Fruit fly (Drosophila melanogaster) whole organism, embryonic: ENCODE measurements around the gene swa.

Experiments used
- Antp ChIP-seq: fragments of 200-800 bp; sonication (Bioruptor generic); optimal IDR thresholded peaks from 3 replicates; lab custom pipeline; 2016; ENCODE audit warnings: missing biosample characterization, missing genetic modification characterization
- Asciz ChIP-seq: fragments of 200-800 bp; sonication (Bioruptor generic); optimal IDR thresholded peaks from 2 replicates; lab custom pipeline; 2017; ENCODE audit warnings: missing biosample characterization, mild to moderate bottlenecking, missing genetic modification characterization, missing genetic modification reagents
- Atf6 ChIP-seq: fragments of 200-800 bp; sonication (Bioruptor generic); IDR thresholded peaks from 2 replicates; pipeline ENCODE4 v1.3.6; 2022; ENCODE audit warnings: missing biosample characterization, missing genetic modification characterization
- BtbVII ChIP-seq: fragments of 200-800 bp; sonication (Bioruptor generic); optimal IDR thresholded peaks from 3 replicates; lab custom pipeline; 2017; ENCODE audit warnings: missing biosample characterization, mild to moderate bottlenecking, missing genetic modification characterization
- CG12155 ChIP-seq: fragments of 200-800 bp; sonication (Bioruptor generic); optimal IDR thresholded peaks from 3 replicates; lab custom pipeline; 2016; ENCODE audit warnings: missing biosample characterization, missing genetic modification characterization
- CG14014 ChIP-seq: fragments of 200-800 bp; sonication (Bioruptor generic); IDR thresholded peaks from 2 replicates; pipeline ENCODE4 v1.3.6; 2022; ENCODE audit warnings: missing biosample characterization, missing genetic modification characterization
- CG14710 ChIP-seq: fragments of 200-800 bp; sonication (Bioruptor generic); optimal IDR thresholded peaks from 3 replicates; lab custom pipeline; 2019; ENCODE audit warnings: missing biosample characterization, mild to moderate bottlenecking, missing genetic modification characterization, moderate library complexity
- CG17568 ChIP-seq: fragments of 200-800 bp; sonication (Bioruptor generic); optimal IDR thresholded peaks from 2 replicates; lab custom pipeline; 2018; ENCODE audit warnings: missing biosample characterization, mild to moderate bottlenecking, missing genetic modification characterization, moderate library complexity
- CG17802 ChIP-seq: fragments of 200-800 bp; sonication (Bioruptor generic); optimal IDR thresholded peaks from 2 replicates; lab custom pipeline; 2018; ENCODE audit warnings: missing biosample characterization, mild to moderate bottlenecking, missing genetic modification characterization, moderate library complexity
- CG1792 ChIP-seq: fragments of 200-800 bp; sonication (Bioruptor generic); optimal IDR thresholded peaks from 2 replicates; lab custom pipeline; 2016; ENCODE audit warnings: missing biosample characterization, missing genetic modification characterization
- CG3995 ChIP-seq: fragments of 200-800 bp; sonication (Bioruptor generic); optimal IDR thresholded peaks from 3 replicates; lab custom pipeline; 2016; ENCODE audit warnings: missing biosample characterization, missing genetic modification characterization
- CG4424 ChIP-seq: fragments of 200-800 bp; sonication (Bioruptor generic); optimal IDR thresholded peaks from 3 replicates; lab custom pipeline; 2016; ENCODE audit warnings: missing biosample characterization, missing genetic modification characterization
- CG4707 ChIP-seq: fragments of 200-800 bp; sonication (Bioruptor generic); optimal IDR thresholded peaks from 2 replicates; lab custom pipeline; 2018; ENCODE audit warnings: missing biosample characterization, mild to moderate bottlenecking, missing genetic modification characterization, moderate library complexity
- CG4820 ChIP-seq: fragments of 200-800 bp; sonication (Bioruptor generic); optimal IDR thresholded peaks from 3 replicates; lab custom pipeline; 2016; ENCODE audit warnings: missing biosample characterization, missing genetic modification characterization
- CG6272 ChIP-seq: fragments of 200-800 bp; sonication (Bioruptor generic); IDR thresholded peaks from 2 replicates; pipeline ENCODE4 v1.3.6; 2022; ENCODE audit warnings: missing biosample characterization, missing genetic modification characterization
- CG6654 ChIP-seq: fragments of 200-800 bp; sonication (Bioruptor generic); optimal IDR thresholded peaks from 2 replicates; lab custom pipeline; 2017; ENCODE audit warnings: missing biosample characterization, mild to moderate bottlenecking, missing genetic modification characterization
- CG6683 ChIP-seq: fragments of 200-800 bp; sonication (Bioruptor generic); optimal IDR thresholded peaks from 2 replicates; lab custom pipeline; 2017; ENCODE audit warnings: missing biosample characterization, mild to moderate bottlenecking, missing genetic modification characterization, missing genetic modification reagents
- CkIIα-i1 ChIP-seq: fragments of 200-800 bp; sonication (Bioruptor generic); IDR thresholded peaks from 2 replicates; pipeline ENCODE4 v1.3.6; 2022; ENCODE audit warnings: missing biosample characterization, missing genetic modification characterization
- Dbx ChIP-seq: fragments of 200-800 bp; sonication (Bioruptor generic); IDR thresholded peaks from 3 replicates; pipeline ENCODE4 v1.3.6; 2022; ENCODE audit warnings: missing biosample characterization, missing genetic modification characterization
- E2f2 ChIP-seq: fragments of 200-800 bp; sonication (Bioruptor generic); IDR thresholded peaks from 2 replicates; pipeline ENCODE4 v1.3.6; 2022; ENCODE audit warnings: missing biosample characterization, missing genetic modification characterization
- Elba2 ChIP-seq: fragments of 200-800 bp; sonication (Bioruptor generic); optimal IDR thresholded peaks from 3 replicates; lab custom pipeline; 2016; ENCODE audit warnings: missing biosample characterization, missing genetic modification characterization
- HHEX ChIP-seq: fragments of 200-800 bp; sonication (Bioruptor generic); optimal IDR thresholded peaks from 3 replicates; lab custom pipeline; 2017; ENCODE audit warnings: missing biosample characterization, mild to moderate bottlenecking, missing genetic modification characterization, missing genetic modification reagents
- Jarid2 ChIP-seq: fragments of 200-800 bp; sonication (Bioruptor generic); optimal IDR thresholded peaks from 3 replicates; lab custom pipeline; 2017; ENCODE audit warnings: mild to moderate bottlenecking, missing biosample characterization, missing genetic modification reagents, missing genetic modification characterization
- Max ChIP-seq: fragments of 200-800 bp; sonication (Bioruptor generic); optimal IDR thresholded peaks from 2 replicates; lab custom pipeline; 2016; ENCODE audit warnings: missing biosample characterization, mild to moderate bottlenecking, missing genetic modification characterization
- Scr ChIP-seq: fragments of 200-800 bp; sonication (Bioruptor generic); IDR thresholded peaks from 2 replicates; pipeline ENCODE4 v1.3.6; 2022; ENCODE audit warnings: missing biosample characterization, missing genetic modification characterization; ENCODE audit not compliant: partially characterized antibody
- Sin3A ChIP-seq: fragments of >200 bp; optimal IDR thresholded peaks from 2 replicates; lab custom pipeline; 2018
- Taf1 ChIP-seq: fragments of 200-800 bp; sonication (Bioruptor generic); IDR thresholded peaks from 2 replicates; pipeline ENCODE4 v1.3.6; 2022; ENCODE audit warnings: missing biosample characterization, missing genetic modification characterization
- abd-A ChIP-seq: fragments of 200-800 bp; sonication (Bioruptor generic); optimal IDR thresholded peaks from 3 replicates; lab custom pipeline; 2019; ENCODE audit warnings: missing biosample characterization, mild to moderate bottlenecking, missing genetic modification characterization, moderate library complexity
- amos ChIP-seq: fragments of 200-800 bp; sonication (Bioruptor generic); IDR thresholded peaks from 2 replicates; pipeline ENCODE4 v1.3.6; 2022; ENCODE audit warnings: missing biosample characterization, missing genetic modification characterization; ENCODE audit not compliant: partially characterized antibody
- bab2 ChIP-seq: fragments of 200-800 bp; sonication (Bioruptor generic); optimal IDR thresholded peaks from 2 replicates; lab custom pipeline; 2016; ENCODE audit warnings: missing biosample characterization, missing genetic modification characterization
- br ChIP-seq: fragments of >200 bp; optimal IDR thresholded peaks from 2 replicates; lab custom pipeline; 2017
- crp ChIP-seq, 2 experiments: fragments of 200-800 bp; sonication (Bioruptor generic); optimal IDR thresholded peaks; 2 replicates in 1 of 2; 3 replicates in 1 of 2; lab custom pipeline; 2017; ENCODE audit warnings: missing biosample characterization in 2 of 2, missing genetic modification characterization in 2 of 2, mild to moderate bottlenecking in 1 of 2, moderate library complexity in 1 of 2
- danr ChIP-seq: fragments of 200-800 bp; sonication (Bioruptor generic); IDR thresholded peaks from 2 replicates; pipeline ENCODE4 v1.3.6; 2022; ENCODE audit warnings: missing biosample characterization, missing genetic modification characterization
- emc ChIP-seq: fragments of 200-800 bp; sonication (Bioruptor generic); optimal IDR thresholded peaks from 2 replicates; lab custom pipeline; 2016; ENCODE audit warnings: missing biosample characterization, missing genetic modification characterization
- en ChIP-seq: fragments of 200-800 bp; sonication (Bioruptor generic); optimal IDR thresholded peaks from 2 replicates; lab custom pipeline; 2016; ENCODE audit warnings: missing biosample characterization, missing genetic modification characterization
- exex ChIP-seq: fragments of 200-800 bp; sonication (Bioruptor generic); optimal IDR thresholded peaks from 4 replicates; lab custom pipeline; 2018; ENCODE audit warnings: missing biosample characterization, mild to moderate bottlenecking, missing genetic modification characterization, moderate library complexity
- gfzf ChIP-seq: fragments of 200-800 bp; sonication (Bioruptor generic); optimal IDR thresholded peaks from 2 replicates; lab custom pipeline; 2016; ENCODE audit warnings: missing biosample characterization, mild to moderate bottlenecking, missing genetic modification characterization, moderate library complexity
- inv ChIP-seq: fragments of 200-800 bp; sonication (Bioruptor generic); IDR thresholded peaks from 2 replicates; pipeline ENCODE4 v1.3.6; 2022; ENCODE audit warnings: missing biosample characterization, missing genetic modification characterization; ENCODE audit not compliant: partially characterized antibody
- mam ChIP-seq: fragments of 200-800 bp; sonication (Bioruptor generic); optimal IDR thresholded peaks from 3 replicates; lab custom pipeline; 2016; ENCODE audit warnings: missing biosample characterization, missing genetic modification characterization
- mld ChIP-seq: fragments of 200-800 bp; sonication (Bioruptor generic); IDR thresholded peaks from 3 replicates; pipeline ENCODE4 v1.3.6; 2022; ENCODE audit warnings: missing biosample characterization, missing genetic modification characterization; ENCODE audit not compliant: partially characterized antibody
- p53 ChIP-seq: fragments of 200-800 bp; sonication (Bioruptor generic); optimal IDR thresholded peaks from 2 replicates; lab custom pipeline; 2016; ENCODE audit warnings: missing biosample characterization, missing genetic modification characterization
- pan ChIP-seq, 4 experiments: fragments of >200 bp in 3 of 4; fragments of 200-800 bp in 1 of 4; sonication (Bioruptor generic) in 1 of 4; optimal IDR thresholded peaks in 3 of 4; IDR thresholded peaks in 1 of 4; 2 replicates each; pipeline versions ENCODE4 v1.3.6 to Lab custom; 2017 to 2022; ENCODE audit warnings: missing biosample characterization in 2 of 4, missing genetic modification characterization in 2 of 4, mixed read lengths in 1 of 4
- phol ChIP-seq: fragments of 200-800 bp; sonication (Bioruptor generic); optimal IDR thresholded peaks from 3 replicates; lab custom pipeline; 2018; ENCODE audit warnings: missing biosample characterization, mild to moderate bottlenecking, missing genetic modification characterization, moderate library complexity
- rib ChIP-seq: fragments of 200-800 bp; sonication (Bioruptor generic); IDR thresholded peaks from 2 replicates; pipeline ENCODE4 v1.3.6; 2022; ENCODE audit warnings: missing biosample characterization, missing genetic modification characterization
- run ChIP-seq: fragments of 200-800 bp; sonication (Bioruptor generic); optimal IDR thresholded peaks from 3 replicates; lab custom pipeline; 2018; ENCODE audit warnings: missing biosample characterization, mild to moderate bottlenecking, missing genetic modification characterization
- scrt ChIP-seq: fragments of 200-800 bp; sonication (Bioruptor generic); optimal IDR thresholded peaks from 2 replicates; lab custom pipeline; 2018; ENCODE audit warnings: missing biosample characterization, mild to moderate bottlenecking, missing genetic modification characterization, moderate library complexity
- sd ChIP-seq: fragments of 200-800 bp; sonication (Bioruptor generic); optimal IDR thresholded peaks from 3 replicates; lab custom pipeline; 2018; ENCODE audit warnings: missing biosample characterization, mild to moderate bottlenecking, missing genetic modification characterization, moderate library complexity
- sens ChIP-seq: fragments of 200-800 bp; sonication (Bioruptor generic); peaks from one replicate; lab custom pipeline; 2016; ENCODE audit warnings: missing biosample characterization, missing genetic modification characterization
- wdn ChIP-seq: fragments of 200-800 bp; sonication (Bioruptor generic); IDR thresholded peaks from 2 replicates; pipeline ENCODE4 v1.3.6; 2022; ENCODE audit warnings: missing biosample characterization, missing genetic modification characterization
- wor ChIP-seq: fragments of 200-800 bp; sonication (Bioruptor generic); IDR thresholded peaks from 2 replicates; pipeline ENCODE4 v1.3.6; 2022; ENCODE audit warnings: missing biosample characterization, missing genetic modification characterization

Gene swa

dm6 chrX:6339970-6340548 lies 25.4 kb downstream of the swa start (continued):
- TF ChIP-seq sens (GFP tag; lab: Kevin White, UChicago) = peak; percentile 85
- peak; percentile 3 for TF ChIP-seq Antp (GFP tag; lab: Kevin White, UChicago)
- TF ChIP-seq run = no peak
- TF ChIP-seq CG6654 (GFP tag; lab: Kevin White, UChicago) = no peak
- TF ChIP-seq pan (optimal IDR thresholded peaks at IDR 0.05; lab: Kevin White, UChicago) = no peak
- peak in 1 of 2 experiments; percentile 65 for TF ChIP-seq pan (GFP tag; optimal IDR thresholded peaks at IDR 0.05 in 1 of 2, IDR thresholded peaks at IDR 0.05 in 1 of 2)
- TF ChIP-seq br (lab: Kevin White, UChicago) = no peak
- peak; percentile 75 for TF ChIP-seq abd-A (tag; lab: Kevin White, UChicago)
- TF ChIP-seq CG4820 = peak; percentile 19
- TF ChIP-seq CG6272 (GFP tag; lab: Robert Waterston, UW) = no peak
- no peak for TF ChIP-seq en (GFP tag; lab: Kevin White, UChicago)
- peak; percentile 34 for TF ChIP-seq Asciz
- TF ChIP-seq amos (GFP tag; lab: Robert Waterston, UW) = no peak
- no peak for TF ChIP-seq Elba2 (GFP tag; lab: Kevin White, UChicago)
- peak; percentile 54 for TF ChIP-seq scrt (GFP tag; lab: Kevin White, UChicago)
- no peak for TF ChIP-seq HHEX (GFP tag; lab: Kevin White, UChicago)
- peak; percentile 14 for TF ChIP-seq mam (GFP tag; lab: Kevin White, UChicago)
- TF ChIP-seq Scr (GFP tag; lab: Robert Waterston, UW) = no peak
- peak; percentile 57 for TF ChIP-seq phol (tag; lab: Kevin White, UChicago)
- peak; percentile 19 for TF ChIP-seq CG12155 (GFP tag; lab: Kevin White, UChicago)
- no peak for TF ChIP-seq wor (GFP tag; lab: Robert Waterston, UW)
- TF ChIP-seq CG3995 (GFP tag; lab: Kevin White, UChicago) = no peak
- TF ChIP-seq CG14014 (GFP tag; lab: Robert Waterston, UW) = peak; percentile 48; the same call in 1 of the 2 replicates
- no peak for TF ChIP-seq CG17568
- TF ChIP-seq inv (GFP tag; lab: Robert Waterston, UW) = no peak
- no peak for TF ChIP-seq gfzf (GFP tag; lab: Kevin White, UChicago)
- TF ChIP-seq mld = no peak
- peak; percentile 11 for TF ChIP-seq CG4424 (GFP tag; lab: Kevin White, UChicago)
- TF ChIP-seq emc (GFP tag; lab: Kevin White, UChicago) = no peak
- TF ChIP-seq danr (GFP tag; lab: Robert Waterston, UW) = no peak
- no peak for TF ChIP-seq Sin3A (lab: Kevin White, UChicago)
- TF ChIP-seq Taf1 (GFP tag; lab: Robert Waterston, UW) = no peak
- TF ChIP-seq BtbVII = peak; percentile 6
- peak; percentile 43 for TF ChIP-seq bab2
- peak; percentile 10 for TF ChIP-seq CG6683
- TF ChIP-seq Atf6 = peak; percentile 59
- TF ChIP-seq CG1792 (GFP tag; lab: Kevin White, UChicago) = no peak
- no peak for TF ChIP-seq wdn (GFP tag; lab: Robert Waterston, UW)
- peak; percentile 24 for TF ChIP-seq exex (tag; lab: Kevin White, UChicago)
- no peak for TF ChIP-seq E2f2 (GFP tag; lab: Robert Waterston, UW)
- peak; percentile 55; the same call in 1 of the 3 replicates for TF ChIP-seq Dbx (GFP tag; lab: Robert Waterston, UW)
- TF ChIP-seq Jarid2 (GFP tag; lab: Kevin White, UChicago) = peak; percentile 8
- no peak for TF ChIP-seq CkIIα-i1
- no peak for TF ChIP-seq crp (GFP tag; optimal IDR thresholded peaks at IDR 0.05; lab: Kevin White, UChicago)
- TF ChIP-seq CG4707 = peak; percentile 9
- no peak for TF ChIP-seq p53 (GFP tag; lab: Kevin White, UChicago)
- TF ChIP-seq CG17802 = peak; percentile 38
- TF ChIP-seq rib = peak; percentile 25; the same call in 1 of the 2 replicates
- TF ChIP-seq sd = peak; percentile 89
- TF ChIP-seq CG14710 (tag; lab: Kevin White, UChicago) = peak; percentile 8
- no peak for TF ChIP-seq Max (GFP tag; lab: Kevin White, UChicago)
